Fruit fly (Drosophila melanogaster) whole organism, embryonic: Measurements from ENCODE around the gene Plap.

Experiments
- Abd-B ChIP-seq: fragments of 200-800 bp; sonication (Bioruptor generic); optimal IDR thresholded peaks from 2 replicates; lab custom pipeline; 2018; ENCODE audit warnings: missing biosample characterization, mild to moderate bottlenecking, missing genetic modification characterization, moderate library complexity
- Bgb ChIP-seq: fragments of 200-800 bp; sonication (Bioruptor generic); IDR thresholded peaks from 2 replicates; pipeline ENCODE4 v1.3.6; 2022; ENCODE audit warnings: missing biosample characterization, missing genetic modification characterization; ENCODE audit not compliant: partially characterized antibody
- CG10267 ChIP-seq: fragments of 200-800 bp; sonication (Bioruptor generic); optimal IDR thresholded peaks from 2 replicates; lab custom pipeline; 2018; ENCODE audit warnings: missing biosample characterization, mild to moderate bottlenecking, missing genetic modification characterization, moderate library complexity
- CG10274 ChIP-seq: fragments of 200-800 bp; sonication (Bioruptor generic); optimal IDR thresholded peaks from 3 replicates; lab custom pipeline; 2017; ENCODE audit warnings: missing biosample characterization, mild to moderate bottlenecking, missing genetic modification characterization
- CG10431 ChIP-seq: fragments of 200-800 bp; sonication (Bioruptor generic); optimal IDR thresholded peaks from 3 replicates; lab custom pipeline; 2018; ENCODE audit warnings: missing biosample characterization, mild to moderate bottlenecking, missing genetic modification characterization
- CG10462 ChIP-seq: fragments of 200-800 bp; sonication (Bioruptor generic); optimal IDR thresholded peaks from 2 replicates; lab custom pipeline; 2016; ENCODE audit warnings: missing biosample characterization, missing genetic modification characterization
- CG12942 ChIP-seq: fragments of 200-800 bp; sonication (Bioruptor generic); optimal IDR thresholded peaks from 3 replicates; lab custom pipeline; 2016; ENCODE audit warnings: missing biosample characterization, missing genetic modification characterization
- CG13287 ChIP-seq: fragments of 200-800 bp; sonication (Bioruptor generic); IDR thresholded peaks from 2 replicates; pipeline ENCODE4 v1.3.6; 2022; ENCODE audit warnings: missing biosample characterization, missing genetic modification characterization; ENCODE audit not compliant: partially characterized antibody
- CG14710 ChIP-seq: fragments of 200-800 bp; sonication (Bioruptor generic); optimal IDR thresholded peaks from 3 replicates; lab custom pipeline; 2019; ENCODE audit warnings: missing biosample characterization, mild to moderate bottlenecking, missing genetic modification characterization, moderate library complexity
- CG1603 ChIP-seq: fragments of 200-800 bp; sonication (Bioruptor generic); optimal IDR thresholded peaks from 2 replicates; lab custom pipeline; 2019; ENCODE audit warnings: missing biosample characterization, mild to moderate bottlenecking, missing genetic modification characterization, moderate library complexity
- CG1647 ChIP-seq: fragments of 200-800 bp; sonication (Bioruptor generic); optimal IDR thresholded peaks from 3 replicates; lab custom pipeline; 2016; ENCODE audit warnings: missing biosample characterization, missing genetic modification characterization
- CG17359 ChIP-seq: fragments of 200-800 bp; sonication (Bioruptor generic); optimal IDR thresholded peaks from 3 replicates; lab custom pipeline; 2018; ENCODE audit warnings: missing biosample characterization, mild to moderate bottlenecking, missing genetic modification characterization, moderate library complexity
- CG17385 ChIP-seq: fragments of 200-800 bp; sonication (Bioruptor generic); optimal IDR thresholded peaks from 3 replicates; lab custom pipeline; 2018; ENCODE audit warnings: missing biosample characterization, mild to moderate bottlenecking, missing genetic modification characterization
- CG18619 ChIP-seq: fragments of 200-800 bp; sonication (Bioruptor generic); optimal IDR thresholded peaks from 3 replicates; lab custom pipeline; 2017; ENCODE audit warnings: missing biosample characterization, mild to moderate bottlenecking, missing genetic modification characterization
- CG2199 ChIP-seq: fragments of 200-800 bp; sonication (Bioruptor generic); IDR thresholded peaks from 3 replicates; pipeline ENCODE4 v1.3.6; 2022; ENCODE audit warnings: missing biosample characterization, missing genetic modification characterization
- CG3065 ChIP-seq: fragments of 200-800 bp; sonication (Bioruptor generic); optimal IDR thresholded peaks from 2 replicates; lab custom pipeline; 2016; ENCODE audit warnings: missing biosample characterization, missing genetic modification characterization
- CG31365 ChIP-seq: fragments of 200-800 bp; sonication (Bioruptor generic); optimal IDR thresholded peaks from 2 replicates; lab custom pipeline; 2018; ENCODE audit warnings: missing biosample characterization, mild to moderate bottlenecking, missing genetic modification characterization
- CG32772 ChIP-seq: fragments of 200-800 bp; sonication (Bioruptor generic); IDR thresholded peaks from 2 replicates; pipeline ENCODE4 v1.3.6; 2022; ENCODE audit warnings: missing biosample characterization, missing genetic modification characterization
- CG33557 ChIP-seq: fragments of 200-800 bp; sonication (Bioruptor generic); optimal IDR thresholded peaks from 2 replicates; lab custom pipeline; 2019; ENCODE audit warnings: missing biosample characterization, mild to moderate bottlenecking, missing genetic modification characterization, moderate library complexity
- CG34422 ChIP-seq: fragments of 200-800 bp; sonication (Bioruptor generic); IDR thresholded peaks from 3 replicates; pipeline ENCODE4 v1.3.6; 2022; ENCODE audit warnings: missing biosample characterization, missing genetic modification characterization
- CG3838 ChIP-seq: fragments of 200-800 bp; sonication (Bioruptor generic); optimal IDR thresholded peaks from 3 replicates; lab custom pipeline; 2016; ENCODE audit warnings: missing biosample characterization, missing genetic modification characterization
- CG3995 ChIP-seq: fragments of 200-800 bp; sonication (Bioruptor generic); optimal IDR thresholded peaks from 3 replicates; lab custom pipeline; 2016; ENCODE audit warnings: missing biosample characterization, missing genetic modification characterization
- CG4424 ChIP-seq: fragments of 200-800 bp; sonication (Bioruptor generic); optimal IDR thresholded peaks from 3 replicates; lab custom pipeline; 2016; ENCODE audit warnings: missing biosample characterization, missing genetic modification characterization
- CG6791 ChIP-seq: fragments of 200-800 bp; sonication (Bioruptor generic); IDR thresholded peaks from 3 replicates; pipeline ENCODE4 v1.3.6; 2022; ENCODE audit warnings: missing biosample characterization, missing genetic modification characterization; ENCODE audit not compliant: partially characterized antibody
- CG8924 ChIP-seq: fragments of 200-800 bp; optimal IDR thresholded peaks from 3 replicates; lab custom pipeline; 2019; ENCODE audit warnings: missing biosample characterization, mild to moderate bottlenecking, missing genetic modification characterization, moderate library complexity
- Dll ChIP-seq: fragments of 200-800 bp; sonication (Bioruptor generic); IDR thresholded peaks from 4 replicates; pipeline ENCODE4 v1.3.6; 2022; ENCODE audit warnings: missing biosample characterization, missing genetic modification characterization; ENCODE audit not compliant: partially characterized antibody
- Doc3 ChIP-seq: fragments of 200-800 bp; sonication (Bioruptor generic); IDR thresholded peaks from 3 replicates; pipeline ENCODE4 v1.3.6; 2022; ENCODE audit warnings: missing biosample characterization, missing genetic modification characterization; ENCODE audit not compliant: partially characterized antibody
- Dp ChIP-seq: fragments of 200-800 bp; sonication (Bioruptor generic); optimal IDR thresholded peaks from 2 replicates; lab custom pipeline; 2018; ENCODE audit warnings: missing biosample characterization, mild to moderate bottlenecking, missing genetic modification characterization, moderate library complexity
- Ets97D ChIP-seq: fragments of 200-800 bp; sonication (Bioruptor generic); optimal IDR thresholded peaks from 3 replicates; lab custom pipeline; 2016; ENCODE audit warnings: missing biosample characterization, missing genetic modification characterization
- HLH54F ChIP-seq: fragments of 200-800 bp; sonication (Bioruptor generic); optimal IDR thresholded peaks from 3 replicates; lab custom pipeline; 2016; ENCODE audit warnings: missing biosample characterization, missing genetic modification characterization
- Hr3 ChIP-seq: fragments of 200-800 bp; sonication (Bioruptor generic); optimal IDR thresholded peaks from 3 replicates; lab custom pipeline; 2016; ENCODE audit warnings: missing biosample characterization, missing genetic modification characterization
- MESR4 ChIP-seq: fragments of 200-800 bp; sonication (Bioruptor generic); optimal IDR thresholded peaks from 2 replicates; lab custom pipeline; 2018; ENCODE audit warnings: missing biosample characterization, mild to moderate bottlenecking, missing genetic modification characterization, moderate library complexity
- Meics ChIP-seq: fragments of 200-800 bp; sonication (Bioruptor generic); optimal IDR thresholded peaks from 2 replicates; lab custom pipeline; 2017; ENCODE audit warnings: missing biosample characterization, mild to moderate bottlenecking, missing genetic modification characterization
- Myb ChIP-seq: fragments of 200-800 bp; sonication (Bioruptor generic); optimal IDR thresholded peaks from 2 replicates; lab custom pipeline; 2016; ENCODE audit warnings: missing biosample characterization, missing genetic modification characterization
- Nf-YA ChIP-seq: fragments of 200-800 bp; sonication (Bioruptor generic); IDR thresholded peaks from 2 replicates; pipeline ENCODE4 v1.3.6; 2022; ENCODE audit warnings: missing biosample characterization, missing genetic modification characterization
- Nf-YC ChIP-seq: fragments of 200-800 bp; optimal IDR thresholded peaks from 3 replicates; lab custom pipeline; 2019; ENCODE audit warnings: missing biosample characterization, mild to moderate bottlenecking, missing genetic modification characterization, moderate library complexity
- Sin3A ChIP-seq: fragments of >200 bp; optimal IDR thresholded peaks from 2 replicates; lab custom pipeline; 2018
- bab2 ChIP-seq: fragments of 200-800 bp; sonication (Bioruptor generic); optimal IDR thresholded peaks from 2 replicates; lab custom pipeline; 2016; ENCODE audit warnings: missing biosample characterization, missing genetic modification characterization
- corto ChIP-seq: fragments of 200-800 bp; sonication (Bioruptor generic); optimal IDR thresholded peaks from 2 replicates; lab custom pipeline; 2016; ENCODE audit warnings: missing biosample characterization, mild to moderate bottlenecking, missing genetic modification characterization, moderate library complexity
- dati ChIP-seq: fragments of 200-800 bp; sonication (Bioruptor generic); IDR thresholded peaks from 2 replicates; pipeline ENCODE4 v1.3.6; 2022; ENCODE audit warnings: missing biosample characterization, missing genetic modification characterization
- esg ChIP-seq: fragments of 200-800 bp; sonication (Bioruptor generic); conservative IDR thresholded peaks from 2 replicates; pipeline ENCODE4 v1.3.6; 2022; ENCODE audit warnings: missing biosample characterization, missing genetic modification characterization
- kah ChIP-seq: fragments of 200-800 bp; sonication (Bioruptor generic); optimal IDR thresholded peaks from 2 replicates; lab custom pipeline; 2018; ENCODE audit warnings: missing biosample characterization, mild to moderate bottlenecking, missing genetic modification characterization
- luna ChIP-seq: fragments of 200-800 bp; sonication (Bioruptor generic); optimal IDR thresholded peaks from 2 replicates; lab custom pipeline; 2016; ENCODE audit warnings: missing biosample characterization, missing genetic modification characterization
- oc ChIP-seq: fragments of 200-800 bp; sonication (Bioruptor generic); optimal IDR thresholded peaks from 2 replicates; lab custom pipeline; 2018; ENCODE audit warnings: missing biosample characterization, mild to moderate bottlenecking, missing genetic modification characterization, moderate library complexity
- onecut ChIP-seq: fragments of 200-800 bp; sonication (Bioruptor generic); IDR thresholded peaks from 2 replicates; pipeline ENCODE4 v1.3.6; 2022; ENCODE audit warnings: missing biosample characterization, missing genetic modification characterization
- run ChIP-seq: fragments of 200-800 bp; sonication (Bioruptor generic); optimal IDR thresholded peaks from 3 replicates; lab custom pipeline; 2018; ENCODE audit warnings: missing biosample characterization, mild to moderate bottlenecking, missing genetic modification characterization
- sr ChIP-seq: fragments of 200-800 bp; sonication (Bioruptor generic); IDR thresholded peaks from 3 replicates; pipeline ENCODE4 v1.3.6; 2022; ENCODE audit warnings: missing biosample characterization, missing genetic modification characterization
- sug ChIP-seq: fragments of 200-800 bp; optimal IDR thresholded peaks from 2 replicates; lab custom pipeline; 2019; ENCODE audit warnings: missing biosample characterization, mild to moderate bottlenecking, missing genetic modification characterization, moderate library complexity
- tna ChIP-seq: fragments of 200-800 bp; sonication (Bioruptor generic); IDR thresholded peaks from 2 replicates; pipeline ENCODE4 v1.3.6; 2022; ENCODE audit warnings: missing biosample characterization, missing genetic modification characterization; ENCODE audit not compliant: partially characterized antibody
- trh ChIP-seq: fragments of 200-800 bp; sonication (Bioruptor generic); optimal IDR thresholded peaks from 2 replicates; lab custom pipeline; 2016; ENCODE audit warnings: missing biosample characterization, missing genetic modification characterization
- twi ChIP-seq: fragments of 200-800 bp; optimal IDR thresholded peaks from 2 replicates; lab custom pipeline; 2019; ENCODE audit warnings: missing biosample characterization, mild to moderate bottlenecking, missing genetic modification characterization, moderate library complexity
- zen ChIP-seq: fragments of 200-800 bp; sonication (Bioruptor generic); optimal IDR thresholded peaks from 3 replicates; lab custom pipeline; 2018; ENCODE audit warnings: missing biosample characterization, mild to moderate bottlenecking, missing genetic modification characterization, moderate library complexity

The Plap gene

dm6 chr2L:1166326-1166725, 3.8 kb downstream of the Plap start, which contains the start of gene CG14341 (continued):
- TF ChIP-seq CG12942 (GFP tag; lab: Kevin White, UChicago) (no peak), CG10431 (GFP tag; lab: Kevin White, UChicago) (no peak), HLH54F (GFP tag; lab: Kevin White, UChicago) (no peak), run (no peak), CG3065 (GFP tag; lab: Kevin White, UChicago) (no peak), CG13287 (GFP tag; lab: Robert Waterston, UW) (peak; percentile 59), CG32772 (GFP tag; lab: Robert Waterston, UW) (no peak), sug (no peak), CG10274 (no peak), CG31365 (tag; lab: Kevin White, UChicago) (no peak), MESR4 (GFP tag; lab: Kevin White, UChicago) (peak; percentile 31), luna (GFP tag; lab: Kevin White, UChicago) (no peak), zen (tag; lab: Kevin White, UChicago) (no peak), Ets97D (GFP tag; lab: Kevin White, UChicago) (peak; percentile 1), CG1603 (tag; lab: Kevin White, UChicago) (no peak), twi (no peak), Dll (GFP tag; lab: Robert Waterston, UW) (peak; percentile 53; the same call in 2 of the 4 replicates), Doc3 (GFP tag; lab: Robert Waterston, UW) (peak; percentile 16; the same call in 1 of the 3 replicates), esg (no peak), Bgb (GFP tag; lab: Robert Waterston, UW) (peak; percentile 27; the same call in 1 of the 2 replicates), CG1647 (GFP tag; lab: Kevin White, UChicago) (no peak), sr (no peak), CG3995 (no peak), corto (GFP tag; lab: Kevin White, UChicago) (no peak), Nf-YC (tag; lab: Kevin White, UChicago) (no peak), CG8924 (no peak), trh (no peak), Hr3 (no peak), CG3838 (GFP tag; lab: Kevin White, UChicago) (no peak), CG10267 (tag; lab: Kevin White, UChicago) (peak; percentile 76), onecut (GFP tag; lab: Robert Waterston, UW) (no peak), bab2 (GFP tag; lab: Kevin White, UChicago) (no peak), Abd-B (GFP tag; lab: Kevin White, UChicago) (peak; percentile 27), kah (GFP tag; lab: Kevin White, UChicago) (no peak), CG33557 (GFP tag; lab: Kevin White, UChicago) (no peak), CG4424 (GFP tag; lab: Kevin White, UChicago) (no peak), CG18619 (no peak), Meics (GFP tag; lab: Kevin White, UChicago) (no peak)

DNA sequence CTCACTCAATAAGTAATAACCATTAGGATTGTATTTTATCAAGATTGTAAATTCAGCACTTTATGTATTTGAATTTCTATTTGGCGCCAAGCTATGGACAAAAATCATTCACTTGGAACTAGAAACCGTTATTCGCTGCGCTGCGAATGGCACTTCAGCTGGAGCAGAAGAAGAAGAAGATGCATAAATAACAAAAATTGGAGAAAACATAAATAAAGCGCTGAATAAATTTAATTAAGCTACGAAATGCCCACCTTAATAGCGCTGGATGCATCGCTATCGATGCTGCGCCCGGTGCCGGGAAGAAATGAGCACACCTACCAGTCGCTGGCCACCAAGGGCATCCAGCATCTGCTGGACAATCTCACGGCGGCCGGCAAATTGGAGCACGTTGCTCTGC, 5.9 kb downstream of the Plap start, which contains the start of gene IntS14:
Gene IntS14 (plus strand): TSS at position 150 of the 400 bp plus-strand sequence.
- peak; percentile 17 for TF ChIP-seq Ets97D (GFP tag; lab: Kevin White, UChicago)
- 0 out of 3 replicates have a peak, but pooled peaks have one; percentile 23 for TF ChIP-seq CG6791 (GFP tag; lab: Robert Waterston, UW)
- TF ChIP-seq Dp (GFP tag; lab: Kevin White, UChicago), result peak; percentile 92
- no peak for TF ChIP-seq dati (GFP tag; lab: Robert Waterston, UW)
- TF ChIP-seq Sin3A (lab: Kevin White, UChicago), result peak; percentile 38
- peak; percentile 73 for TF ChIP-seq Myb (GFP tag; lab: Kevin White, UChicago)
- no peak for TF ChIP-seq CG17359 (tag; lab: Kevin White, UChicago)
- TF ChIP-seq oc (tag; lab: Kevin White, UChicago), result no peak
- TF ChIP-seq Abd-B (GFP tag; lab: Kevin White, UChicago), result no peak
- TF ChIP-seq tna (GFP tag; lab: Robert Waterston, UW), result no peak
- peak; percentile 62; the same call in 1 of the 3 replicates for TF ChIP-seq CG34422 (GFP tag; lab: Robert Waterston, UW)
- peak; percentile 3 for TF ChIP-seq CG10462 (GFP tag; lab: Kevin White, UChicago)
- TF ChIP-seq CG14710 (tag; lab: Kevin White, UChicago), result peak; percentile 12
- TF ChIP-seq Nf-YA (GFP tag; lab: Robert Waterston, UW), result no peak
- TF ChIP-seq CG17385 (GFP tag; lab: Kevin White, UChicago), result peak; percentile 97
- no peak for TF ChIP-seq CG2199
